Worm (Caenorhabditis elegans): ENCODE data around the gene F31F4.17.

The F31F4.17 gene

DNA sequence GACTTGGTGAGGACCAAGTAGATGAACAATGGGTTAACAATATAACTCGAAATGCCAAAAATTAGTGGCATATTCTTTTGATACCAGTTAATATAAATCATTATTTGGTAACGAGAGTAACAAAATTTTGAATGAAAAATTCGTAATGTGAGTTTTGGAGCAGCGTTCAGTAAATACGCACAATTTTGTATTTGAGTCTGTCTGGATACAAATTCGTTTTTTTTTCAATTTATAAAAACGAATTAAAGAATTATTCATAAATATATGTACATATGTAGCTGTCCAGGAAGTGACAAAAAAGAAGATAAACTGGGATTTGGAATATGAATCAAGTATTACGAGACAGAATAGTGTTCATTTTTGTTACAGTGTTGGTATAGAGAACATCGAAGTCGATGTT, 7.2 kb downstream of the F31F4.17 start, which contains the start of gene srj-5:
Gene srj-5, minus strand, starts transcription at position 101 of the 400 bp plus-strand sequence.
- TF ChIP-seq tbx-2 (tag; optimal IDR thresholded peaks at IDR 0.05): no peak
- TF ChIP-seq unc-3 (GFP tag; conservative IDR thresholded peaks at IDR 0.05): no peak
- TF ChIP-seq unc-3 (tag; optimal IDR thresholded peaks at IDR 0.05): no peak
- no peak for TF ChIP-seq lim-6 (tag; optimal IDR thresholded peaks at IDR 0.05)
- TF ChIP-seq ceh-34 (tag; optimal IDR thresholded peaks at IDR 0.05): no peak
- no peak for TF ChIP-seq hlh-6 (tag; optimal IDR thresholded peaks at IDR 0.05)
- no peak for TF ChIP-seq unc-86 (tag; optimal IDR thresholded peaks at IDR 0.05)
- no peak for TF ChIP-seq ceh-18 (tag; optimal IDR thresholded peaks at IDR 0.05)
- TF ChIP-seq elt-4 (tag; optimal IDR thresholded peaks at IDR 0.05): no peak
- no peak for TF ChIP-seq ets-4 (tag; optimal IDR thresholded peaks at IDR 0.05)
- TF ChIP-seq ttx-3 (tag; optimal IDR thresholded peaks at IDR 0.05): no peak
- no peak for TF ChIP-seq pat-9 (tag; optimal IDR thresholded peaks at IDR 0.05)
- TF ChIP-seq nhr-11 (tag; optimal IDR thresholded peaks at IDR 0.05): no peak
- no peak for TF ChIP-seq pax-1 (tag; optimal IDR thresholded peaks at IDR 0.05)
- TF ChIP-seq fkh-10 (GFP tag; optimal IDR thresholded peaks at IDR 0.05): no peak
- no peak for TF ChIP-seq che-1 (tag; optimal IDR thresholded peaks at IDR 0.05)
- TF ChIP-seq hlh-15 (tag; optimal IDR thresholded peaks at IDR 0.05): no peak
- TF ChIP-seq pqm-1 (tag; optimal IDR thresholded peaks at IDR 0.05): no peak
- no peak for TF ChIP-seq unc-42 (tag; optimal IDR thresholded peaks at IDR 0.05)
- no peak for TF ChIP-seq gmeb-2 (tag; optimal IDR thresholded peaks at IDR 0.05)

DNA sequence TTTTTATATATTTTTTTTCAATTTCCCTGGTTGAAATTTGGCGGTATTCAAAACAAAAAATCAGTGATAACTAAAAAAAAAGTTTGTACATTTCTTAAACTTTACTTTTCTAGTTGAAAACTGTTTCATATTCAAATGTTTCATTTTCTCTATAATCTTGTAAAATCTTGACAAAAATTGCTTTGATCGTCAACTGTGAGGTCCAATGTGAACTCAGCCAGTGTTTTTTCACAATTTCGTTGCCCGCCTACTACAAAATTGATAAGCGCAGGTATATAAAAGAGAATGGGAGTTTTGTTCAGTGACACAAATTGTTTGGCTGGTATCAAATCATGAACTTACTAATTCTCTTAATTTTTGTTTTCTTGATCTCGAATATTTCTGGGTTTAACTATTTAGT, 13.2 kb downstream of the F31F4.17 start, which contains the start of gene ugt-42:
Gene ugt-42, plus strand, starts transcription at position 301 of the 400 bp plus-strand sequence.
- TF ChIP-seq pha-2 (tag; optimal IDR thresholded peaks at IDR 0.05): no peak
- no peak for TF ChIP-seq npax-4 (tag; optimal IDR thresholded peaks at IDR 0.05)
- TF ChIP-seq ceh-2 (tag; optimal IDR thresholded peaks at IDR 0.05): no peak
- TF ChIP-seq syd-9 (tag; optimal IDR thresholded peaks at IDR 0.05): no peak
- TF ChIP-seq ceh-48 (tag; optimal IDR thresholded peaks at IDR 0.05): no peak
- TF ChIP-seq unc-86 (tag; optimal IDR thresholded peaks at IDR 0.05): no peak
- no peak for TF ChIP-seq ceh-45 (GFP tag; IDR thresholded peaks at IDR 0.05)
- TF ChIP-seq dmd-4 (tag; optimal IDR thresholded peaks at IDR 0.05; ENCODE audit: borderline replicate concordance): no peak
- no peak for TF ChIP-seq sdc-2 (tag; optimal IDR thresholded peaks at IDR 0.05)
- TF ChIP-seq dve-1 (tag; optimal IDR thresholded peaks at IDR 0.05): no peak
- TF ChIP-seq elt-4 (tag; optimal IDR thresholded peaks at IDR 0.05): no peak
- no peak for TF ChIP-seq ceh-24 (tag; optimal IDR thresholded peaks at IDR 0.05)
- no peak for TF ChIP-seq hlh-15 (tag; optimal IDR thresholded peaks at IDR 0.05)
- TF ChIP-seq ceh-9 (tag; optimal IDR thresholded peaks at IDR 0.05): no peak
- TF ChIP-seq hlh-6 (tag; optimal IDR thresholded peaks at IDR 0.05): no peak
- no peak for TF ChIP-seq nfya-1 (tag; optimal IDR thresholded peaks at IDR 0.05)
- no peak for TF ChIP-seq lin-11 (tag; optimal IDR thresholded peaks at IDR 0.05)

DNA sequence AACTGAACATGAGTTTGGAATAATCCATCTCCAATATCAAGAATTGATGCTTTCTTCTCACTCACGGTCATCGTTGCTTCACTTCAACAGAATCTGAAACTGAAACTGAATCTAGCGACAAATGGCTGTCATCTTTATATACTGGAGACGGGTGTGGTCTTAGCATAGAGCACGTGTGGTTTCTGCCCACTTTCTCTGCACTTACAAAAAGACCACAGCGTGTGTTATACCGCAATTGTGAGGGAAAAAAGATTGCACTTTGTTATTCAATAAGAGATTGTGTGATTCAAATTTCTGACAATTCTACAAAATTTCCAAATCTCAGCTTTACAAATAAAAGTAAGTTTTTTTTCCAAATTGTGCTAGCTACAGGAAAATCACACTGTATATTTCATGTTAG, 14.0 kb downstream of the F31F4.17 start, which contains the start of gene F48G7.12:
Gene F48G7.12, minus strand, starts transcription at position 101 of the 400 bp plus-strand sequence.
- TF ChIP-seq ahr-1 (tag; optimal IDR thresholded peaks at IDR 0.05) (no peak), ama-1 (optimal IDR thresholded peaks at IDR 0.05) (no peak), hlh-15 (tag; optimal IDR thresholded peaks at IDR 0.05) (no peak), tbx-2 (tag; optimal IDR thresholded peaks at IDR 0.05) (no peak), K09A11.1 (tag; optimal IDR thresholded peaks at IDR 0.05; ENCODE audit: insufficient read depth) (no peak), fkh-10 (GFP tag; optimal IDR thresholded peaks at IDR 0.05) (no peak), pax-1 (tag; optimal IDR thresholded peaks at IDR 0.05) (no peak), hlh-6 (tag; optimal IDR thresholded peaks at IDR 0.05) (no peak)

DNA sequence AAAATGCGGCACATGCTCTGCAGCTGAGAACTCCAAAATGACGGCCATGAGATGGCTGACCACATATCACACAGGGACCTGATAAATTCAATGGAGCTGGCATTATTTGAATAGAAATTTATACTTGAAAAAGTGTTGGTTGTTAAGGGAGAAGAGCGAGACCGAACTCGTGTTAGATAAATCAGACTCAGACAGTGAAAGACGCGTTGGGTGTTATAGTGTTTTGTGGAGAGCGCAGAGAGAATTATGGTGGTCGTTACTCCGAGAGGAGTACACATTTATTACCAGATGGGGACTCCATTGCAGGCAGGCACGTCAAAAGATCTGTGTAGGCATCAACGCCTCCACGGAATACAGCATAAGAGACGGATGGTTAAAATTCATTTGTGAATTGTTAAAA, 17.4 kb downstream of the F31F4.17 start, which contains the start of gene nhr-190:
Gene nhr-190, minus strand, starts transcription at position 175 of the 400 bp plus-strand sequence.
- TF ChIP-seq fkh-6 (tag; optimal IDR thresholded peaks at IDR 0.05) (no peak), nfya-1 (tag; optimal IDR thresholded peaks at IDR 0.05) (peak; percentile 18), hlh-30 (tag; optimal IDR thresholded peaks at IDR 0.05; ENCODE audit: insufficient read depth) (peak; percentile 29)

Data from whole organism, late embryonic.